Worm (Caenorhabditis elegans) whole organism, L1 larva: Measurements from ENCODE around the gene F32H5.4.

Experiments used
- C16A3.4 ChIP-seq: fragments of 150-350 bp; optimal IDR thresholded peaks from 2 replicates; lab custom pipeline; 2014; ENCODE audit warnings: missing biosample characterization, missing genetic modification characterization
- F16B12.6 ChIP-seq: fragments of 150-350 bp; optimal IDR thresholded peaks from 2 replicates; lab custom pipeline; 2014; ENCODE audit warnings: missing biosample characterization, missing genetic modification characterization
- blmp-1 ChIP-seq: fragments of 150-350 bp; optimal IDR thresholded peaks from 2 replicates; lab custom pipeline; 2014; ENCODE audit warnings: missing biosample characterization, missing genetic modification characterization
- ceh-63 ChIP-seq: fragments of 200-800 bp; sonication (Bioruptor generic); optimal IDR thresholded peaks from 2 replicates; lab custom pipeline; 2018; ENCODE audit warnings: mild to moderate bottlenecking, missing genetic modification characterization, missing compliant biosample characterization
- ceh-8 ChIP-seq: fragments of 200-800 bp; sonication (Bioruptor generic); optimal IDR thresholded peaks from 2 replicates; lab custom pipeline; 2018; ENCODE audit warnings: mild to moderate bottlenecking, missing genetic modification characterization, moderate library complexity, missing compliant biosample characterization
- ceh-82 ChIP-seq, 3 experiments: fragments of 150-350 bp in 1 of 3; sonication (generic microtip) in 2 of 3; optimal IDR thresholded peaks; 2 replicates each; lab custom pipeline; 2014 to 2017; ENCODE audit warnings: missing biosample characterization in 3 of 3, missing genetic modification characterization in 3 of 3
- ceh-88 ChIP-seq: fragments of 200-800 bp; sonication (Bioruptor generic); IDR thresholded peaks from 2 replicates; pipeline ENCODE4 v1.3.6; 2022; ENCODE audit warnings: missing genetic modification characterization, missing compliant biosample characterization
- dpl-1 ChIP-seq, 3 experiments: fragments of 150-350 bp in 2 of 3; sonication (generic microtip) in 1 of 3; optimal IDR thresholded peaks; 2 replicates each; lab custom pipeline; 2014 to 2017; ENCODE audit warnings: missing biosample characterization in 3 of 3, missing genetic modification characterization in 3 of 3, missing genetic modification reagents in 3 of 3
- dsc-1 ChIP-seq: sonication (generic microtip); optimal IDR thresholded peaks from 2 replicates; lab custom pipeline; 2016; ENCODE audit warnings: mild to moderate bottlenecking, missing genetic modification characterization, missing compliant biosample characterization
- efl-1 ChIP-seq, 4 experiments: fragments of 150-350 bp; optimal IDR thresholded peaks in 3 of 4; peaks in 1 of 4; 1 replicate in 1 of 4; 2 replicates in 3 of 4; lab custom pipeline; 2014; ENCODE audit warnings: missing biosample characterization in 2 of 4, missing genetic modification characterization in 2 of 4, missing genetic modification reagents in 2 of 4
- egl-27 ChIP-seq, 2 experiments: fragments of 150-350 bp in 1 of 2; sonication (generic microtip); optimal IDR thresholded peaks; 3 replicates each; lab custom pipeline; 2017 to 2018; ENCODE audit warnings: missing biosample characterization in 2 of 2, missing genetic modification characterization in 2 of 2, missing genetic modification reagents in 2 of 2
- fkh-10 ChIP-seq: sonication (generic microtip); optimal IDR thresholded peaks from 2 replicates; lab custom pipeline; 2017; ENCODE audit warnings: missing biosample characterization, missing genetic modification reagents, missing genetic modification characterization
- fkh-4 ChIP-seq: sonication (generic microtip); optimal IDR thresholded peaks from 2 replicates; lab custom pipeline; 2016; ENCODE audit warnings: missing compliant biosample characterization, missing genetic modification characterization, borderline replicate concordance
- fkh-8 ChIP-seq: sonication (generic microtip); optimal IDR thresholded peaks from 2 replicates; lab custom pipeline; 2016; ENCODE audit warnings: mild to moderate bottlenecking, missing genetic modification characterization, missing compliant biosample characterization
- fos-1 ChIP-seq: fragments of 150-350 bp; optimal IDR thresholded peaks from 2 replicates; lab custom pipeline; 2014; ENCODE audit warnings: missing biosample characterization, missing genetic modification characterization
- hpl-2 ChIP-seq: fragments of 150-350 bp; optimal IDR thresholded peaks from 2 replicates; lab custom pipeline; 2014; ENCODE audit warnings: missing biosample characterization, missing genetic modification reagents, missing genetic modification characterization
- lin-14 ChIP-seq: fragments of 200-800 bp; sonication (Bioruptor generic); optimal IDR thresholded peaks from 2 replicates; lab custom pipeline; 2018; ENCODE audit warnings: mild to moderate bottlenecking, missing genetic modification characterization, moderate library complexity, missing compliant biosample characterization
- lin-35 ChIP-seq, 2 experiments: fragments of 150-350 bp; optimal IDR thresholded peaks; 2 replicates each; lab custom pipeline; 2014; ENCODE audit warnings: missing biosample characterization in 2 of 2, missing genetic modification characterization in 2 of 2, missing genetic modification reagents in 2 of 2
- lin-39 ChIP-seq: fragments of 150-350 bp; optimal IDR thresholded peaks from 2 replicates; lab custom pipeline; 2014; ENCODE audit warnings: missing biosample characterization, missing genetic modification reagents, missing genetic modification characterization
- lsy-2 ChIP-seq, 2 experiments: fragments of 150-350 bp; optimal IDR thresholded peaks; 2 replicates each; lab custom pipeline; 2014; ENCODE audit warnings: missing biosample characterization in 2 of 2, missing genetic modification characterization in 2 of 2
- mdl-1 ChIP-seq, 2 experiments: fragments of 150-350 bp; optimal IDR thresholded peaks; 2 replicates each; lab custom pipeline; 2014 to 2017; ENCODE audit warnings: missing biosample characterization in 2 of 2, missing genetic modification characterization in 2 of 2, inconsistent platforms in 1 of 2
- mep-1 ChIP-seq: fragments of 150-350 bp; optimal IDR thresholded peaks from 2 replicates; lab custom pipeline; 2014; ENCODE audit warnings: missing biosample characterization, missing genetic modification characterization
- nhr-11 ChIP-seq: fragments of 150-350 bp; optimal IDR thresholded peaks from 2 replicates; lab custom pipeline; 2014; ENCODE audit warnings: missing biosample characterization, missing genetic modification characterization
- nhr-12 ChIP-seq: sonication (generic microtip); optimal IDR thresholded peaks from 2 replicates; lab custom pipeline; 2017; ENCODE audit warnings: missing biosample characterization, missing genetic modification characterization
- nhr-19 ChIP-seq: fragments of 200-800 bp; sonication (Bioruptor generic); conservative IDR thresholded peaks from 2 replicates; pipeline ENCODE4 v1.3.6; 2022; ENCODE audit warnings: missing genetic modification characterization, missing compliant biosample characterization
- nhr-20 ChIP-seq: sonication (generic microtip); optimal IDR thresholded peaks from 2 replicates; lab custom pipeline; 2016; ENCODE audit warnings: mild to moderate bottlenecking, missing genetic modification characterization, missing compliant biosample characterization
- nhr-71 ChIP-seq: sonication (generic microtip); optimal IDR thresholded peaks from 2 replicates; lab custom pipeline; 2016; ENCODE audit warnings: mild to moderate bottlenecking, missing genetic modification characterization, moderate library complexity, missing compliant biosample characterization
- nhr-77 ChIP-seq: fragments of 150-350 bp; optimal IDR thresholded peaks from 2 replicates; lab custom pipeline; 2014; ENCODE audit warnings: missing biosample characterization, missing genetic modification characterization
- nhr-84 ChIP-seq: sonication (generic microtip); optimal IDR thresholded peaks from 2 replicates; lab custom pipeline; 2017; ENCODE audit warnings: missing biosample characterization, missing genetic modification characterization
- nhr-85 ChIP-seq: sonication (generic microtip); peaks from one replicate; lab custom pipeline; 2016; ENCODE audit warnings: missing genetic modification characterization, inconsistent platforms, missing compliant biosample characterization
- rnt-1 ChIP-seq: sonication (generic microtip); optimal IDR thresholded peaks from 2 replicates; lab custom pipeline; 2016; ENCODE audit warnings: mild to moderate bottlenecking, missing genetic modification characterization, moderate library complexity, missing compliant biosample characterization
- snu-23 ChIP-seq: sonication (generic microtip); optimal IDR thresholded peaks from 2 replicates; lab custom pipeline; 2016; ENCODE audit warnings: missing genetic modification characterization, missing compliant biosample characterization
- sox-4 ChIP-seq: sonication (generic microtip); optimal IDR thresholded peaks from 2 replicates; lab custom pipeline; 2016; ENCODE audit warnings: missing genetic modification characterization, missing compliant biosample characterization
- swsn-7 ChIP-seq: sonication (generic microtip); optimal IDR thresholded peaks from 2 replicates; lab custom pipeline; 2016; ENCODE audit warnings: missing genetic modification characterization, missing compliant biosample characterization
- unc-130 ChIP-seq: fragments of 150-350 bp; optimal IDR thresholded peaks from 2 replicates; lab custom pipeline; 2017; ENCODE audit warnings: missing biosample characterization, missing genetic modification characterization, inconsistent platforms
- unc-30 ChIP-seq: sonication (generic microtip); optimal IDR thresholded peaks from 2 replicates; lab custom pipeline; 2017; ENCODE audit warnings: missing biosample characterization, missing genetic modification characterization
- unc-86 ChIP-seq: sonication (generic microtip); optimal IDR thresholded peaks from 2 replicates; lab custom pipeline; 2016; ENCODE audit warnings: missing genetic modification characterization, missing compliant biosample characterization
- unc-98 ChIP-seq: fragments of 200-800 bp; sonication (Bioruptor generic); IDR thresholded peaks from 2 replicates; pipeline ENCODE4 v1.3.6; 2022; ENCODE audit warnings: missing genetic modification characterization, missing compliant biosample characterization

Gene F32H5.4

ce11 chrV:13396426-13396825 is 36.1 kb downstream of the F32H5.4 start (continued):
- no peak for TF ChIP-seq ceh-8 (GFP tag; lab: Kevin White, UChicago)
- no peak for TF ChIP-seq nhr-77 (tag; lab: Kevin White, UChicago)
- TF ChIP-seq blmp-1: no peak

ce11 chrV:13401669-13402068 is 41.3 kb downstream of the F32H5.4 start:
- TF ChIP-seq fkh-10 (GFP tag; lab: Kevin White, UChicago): no peak
- TF ChIP-seq F16B12.6 (tag; lab: Kevin White, UChicago): no peak
- peak; percentile 38 for TF ChIP-seq dsc-1
- TF ChIP-seq C16A3.4 (tag; lab: Kevin White, UChicago): no peak
- no peak for TF ChIP-seq unc-30
- peak; percentile 63 for TF ChIP-seq lin-14
- TF ChIP-seq ceh-82 (tag; optimal IDR thresholded peaks at IDR 0.05; lab: Kevin White, UChicago): no peak

ce11 chrV:13402524-13402923 is 42.2 kb downstream of the F32H5.4 start:
- TF ChIP-seq sox-4 (tag; lab: Kevin White, UChicago) (no peak), ceh-88 (GFP tag; lab: Robert Waterston, UW) (no peak), ceh-63 (GFP tag; lab: Kevin White, UChicago) (no peak), nhr-12 (no peak), egl-27 (tag; optimal IDR thresholded peaks at IDR 0.05; lab: Kevin White, UChicago) (no peak), unc-130 (tag; lab: Kevin White, UChicago) (peak; percentile 2), rnt-1 (tag; lab: Kevin White, UChicago) (peak; percentile 70), hpl-2 (GFP tag; lab: Kevin White, UChicago) (no peak), dpl-1 (GFP tag; optimal IDR thresholded peaks at IDR 0.05; lab: Kevin White, UChicago) (peak in 1 of 3 experiments; percentile 13), fkh-8 (no peak), nhr-77 (tag; lab: Kevin White, UChicago) (no peak), swsn-7 (tag; lab: Kevin White, UChicago) (no peak), unc-86 (no peak), lin-14 (peak; percentile 72), nhr-71 (tag; lab: Kevin White, UChicago) (peak; percentile 63), lin-35 (GFP tag; optimal IDR thresholded peaks at IDR 0.05; lab: Kevin White, UChicago) (peak in 1 of 2 experiments; percentile 3), fkh-4 (no peak), unc-98 (no peak), lsy-2 (tag; optimal IDR thresholded peaks at IDR 0.05; lab: Kevin White, UChicago) (peak in 1 of 2 experiments; percentile 37), snu-23 (GFP tag; lab: Kevin White, UChicago) (peak; percentile 38), lin-39 (tag; lab: Kevin White, UChicago) (peak; percentile 64), fos-1 (tag; lab: Kevin White, UChicago) (no peak), nhr-19 (GFP tag; lab: Robert Waterston, UW) (0 out of 2 replicates have a peak, but pooled peaks have one; percentile 23), efl-1 (optimal IDR thresholded peaks at IDR 0.05; lab: Kevin White, UChicago) (peak in 1 of 2 experiments; percentile 16), efl-1 (GFP tag; optimal IDR thresholded peaks at IDR 0.05 in 1 of 2; lab: Kevin White, UChicago) (peak in 1 of 2 experiments; percentile 88), mep-1 (tag; lab: Kevin White, UChicago) (peak; percentile 20), nhr-20 (tag; lab: Kevin White, UChicago) (peak; percentile 19), mdl-1 (tag; optimal IDR thresholded peaks at IDR 0.05; lab: Kevin White, UChicago) (peak in 1 of 2 experiments; percentile 19), nhr-84 (tag; lab: Kevin White, UChicago) (no peak), nhr-85 (tag; lab: Kevin White, UChicago) (no peak), dsc-1 (peak; percentile 56), blmp-1 (peak; percentile 58)

ce11 chrV:13406032-13406431 is 45.7 kb downstream of the F32H5.4 start, which contains the start of gene cutl-1:
Gene cutl-1, minus strand, starts transcription at chrV:13406114.
- TF ChIP-seq lsy-2 (tag; optimal IDR thresholded peaks at IDR 0.05; lab: Kevin White, UChicago): peak in 1 of 2 experiments; percentile 55
- no peak for TF ChIP-seq nhr-11 (tag; lab: Kevin White, UChicago)
- TF ChIP-seq dpl-1 (GFP tag; optimal IDR thresholded peaks at IDR 0.05; lab: Kevin White, UChicago): peak in 1 of 3 experiments; percentile 13
- TF ChIP-seq, all 84 proteins: peak for 2
